Worm (Caenorhabditis elegans): ENCODE results near the gene tag-124.

ce11 chrII:9576707-9577106, 14.4 kb upstream of the tag-124 start:
- TF ChIP-seq daf-8 (GFP tag; IDR thresholded peaks at IDR 0.05) (no peak), F49E8.2 (tag; optimal IDR thresholded peaks at IDR 0.05; ENCODE audit: borderline replicate concordance) (no peak), F44E2.7 (GFP tag; IDR thresholded peaks at IDR 0.05) (no peak), nhr-28 (tag; optimal IDR thresholded peaks at IDR 0.05) (no peak), snpc-4 (tag; optimal IDR thresholded peaks at IDR 0.05) (no peak), fos-1 (tag; optimal IDR thresholded peaks at IDR 0.05) (no peak)

Measured in whole organism, L4 larva.